Worm (Caenorhabditis elegans): ENCODE data around the gene cyn-17.
A peak's percentile ranks its signal among the peaks of the same experiment; 100 is the strongest.

cyn-17 gene

DNA sequence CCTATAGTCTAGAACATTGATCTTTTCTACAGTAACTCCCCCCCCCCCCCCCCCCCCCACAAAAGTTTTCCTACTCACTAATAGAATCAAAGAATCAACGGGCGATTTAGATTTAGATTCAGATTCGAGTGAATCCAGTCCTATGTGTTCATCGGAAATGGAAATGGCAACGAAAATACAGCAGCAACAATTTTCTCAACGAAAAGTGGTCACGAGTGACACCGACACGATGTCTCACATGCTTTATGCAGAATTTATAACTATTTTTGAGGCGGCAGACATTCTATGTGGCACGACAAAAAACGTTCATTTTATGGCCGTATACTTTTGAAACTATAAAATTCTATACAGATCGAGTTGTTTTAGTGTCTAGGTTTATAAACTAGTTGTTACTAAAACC lies 45.7 kb downstream of the cyn-17 start:
- TF ChIP-seq dmd-4 (tag; optimal IDR thresholded peaks at IDR 0.05; ENCODE audit: borderline replicate concordance) (no peak), ceh-48 (tag; optimal IDR thresholded peaks at IDR 0.05) (no peak), ceh-22 (tag; optimal IDR thresholded peaks at IDR 0.05) (no peak), eyg-1 (tag; optimal IDR thresholded peaks at IDR 0.05) (no peak), che-1 (tag; optimal IDR thresholded peaks at IDR 0.05) (no peak), unc-55 (GFP tag; optimal IDR thresholded peaks at IDR 0.05) (no peak), elt-2 (tag; optimal IDR thresholded peaks at IDR 0.05) (no peak), ama-1 (optimal IDR thresholded peaks at IDR 0.05) (no peak), pros-1 (tag; optimal IDR thresholded peaks at IDR 0.05) (no peak), syd-9 (tag; optimal IDR thresholded peaks at IDR 0.05) (no peak), madf-2 (tag; optimal IDR thresholded peaks at IDR 0.05) (no peak), mec-3 (tag; optimal IDR thresholded peaks at IDR 0.05; ENCODE audit: borderline replicate concordance) (no peak), nfya-1 (tag; optimal IDR thresholded peaks at IDR 0.05) (no peak), dve-1 (tag; optimal IDR thresholded peaks at IDR 0.05) (no peak), ceh-30 (tag; optimal IDR thresholded peaks at IDR 0.05) (no peak), pha-4 (tag; optimal IDR thresholded peaks at IDR 0.05) (no peak), pax-1 (tag; optimal IDR thresholded peaks at IDR 0.05) (no peak), K09A11.1 (tag; optimal IDR thresholded peaks at IDR 0.05; ENCODE audit: insufficient read depth) (no peak)

- TF ChIP-seq ets-4 (tag; optimal IDR thresholded peaks at IDR 0.05) (peak; percentile 3), tbx-2 (tag; optimal IDR thresholded peaks at IDR 0.05) (peak; percentile 39), ref-2 (tag; optimal IDR thresholded peaks at IDR 0.05) (peak; percentile 5), pag-3 (tag; optimal IDR thresholded peaks at IDR 0.05; ENCODE audit: borderline replicate concordance) (no peak), npax-4 (tag; optimal IDR thresholded peaks at IDR 0.05) (no peak), ceh-31 (tag; optimal IDR thresholded peaks at IDR 0.05) (peak; percentile 38), elt-2 (tag; optimal IDR thresholded peaks at IDR 0.05) (no peak), ceh-34 (tag; optimal IDR thresholded peaks at IDR 0.05) (peak; percentile 8), pha-2 (tag; optimal IDR thresholded peaks at IDR 0.05) (no peak), ceh-24 (tag; optimal IDR thresholded peaks at IDR 0.05) (no peak), nhr-232 (tag; optimal IDR thresholded peaks at IDR 0.05) (peak; percentile 14), nfya-1 (tag; optimal IDR thresholded peaks at IDR 0.05) (peak; percentile 20), dmd-4 (tag; optimal IDR thresholded peaks at IDR 0.05; ENCODE audit: borderline replicate concordance) (no peak), hlh-30 (tag; optimal IDR thresholded peaks at IDR 0.05; ENCODE audit: insufficient read depth) (peak; percentile 86), ceh-18 (tag; optimal IDR thresholded peaks at IDR 0.05) (peak; percentile 27), lin-11 (tag; optimal IDR thresholded peaks at IDR 0.05) (no peak), unc-42 (tag; optimal IDR thresholded peaks at IDR 0.05) (peak; percentile 23), madf-2 (tag; optimal IDR thresholded peaks at IDR 0.05) (no peak), gmeb-2 (tag; optimal IDR thresholded peaks at IDR 0.05) (no peak), F13H6.1 (tag; optimal IDR thresholded peaks at IDR 0.05) (peak; percentile 24), unc-3 (GFP tag; conservative IDR thresholded peaks at IDR 0.05) (0 out of 2 replicates have a peak, but pooled peaks have one; percentile 43), unc-3 (tag; optimal IDR thresholded peaks at IDR 0.05) (peak; percentile 6), pqm-1 (tag; optimal IDR thresholded peaks at IDR 0.05) (peak; percentile 39), dve-1 (tag; optimal IDR thresholded peaks at IDR 0.05) (no peak), ceh-22 (tag; optimal IDR thresholded peaks at IDR 0.05) (no peak), lim-6 (tag; optimal IDR thresholded peaks at IDR 0.05) (no peak)
Observed at ce11 chrV:5845669-5846189, 46.3 kb downstream of the cyn-17 start, which contains the start of gene F26F12.3. F26F12.3 (minus strand) TSS chrV:5845719.

DNA sequence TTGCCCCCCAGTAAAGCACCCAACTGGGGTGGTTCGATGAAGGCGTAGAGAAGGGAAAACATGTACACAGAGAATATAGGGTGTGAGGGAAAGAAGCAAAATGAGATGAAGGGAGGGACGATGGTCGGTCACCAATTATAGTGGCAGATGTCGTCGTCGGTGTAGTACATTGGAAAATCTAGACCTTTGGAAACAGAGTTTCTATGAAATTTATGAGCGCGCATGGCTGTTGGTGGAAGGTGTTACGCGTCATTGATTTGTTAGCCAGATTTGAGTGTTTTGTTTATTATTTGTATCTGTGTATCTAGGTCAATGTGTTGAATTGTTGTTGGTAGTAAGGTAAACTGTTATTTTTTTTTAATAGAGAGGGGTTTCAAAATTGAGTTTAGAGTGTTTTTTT lies 47.3 kb downstream of the cyn-17 start:
- TF ChIP-seq fkh-6 (tag; optimal IDR thresholded peaks at IDR 0.05) (peak; percentile 2), tbx-2 (tag; optimal IDR thresholded peaks at IDR 0.05) (peak; percentile 17), sox-2 (GFP tag; IDR thresholded peaks at IDR 0.05) (no peak), ceh-31 (tag; optimal IDR thresholded peaks at IDR 0.05) (peak; percentile 73), unc-42 (tag; optimal IDR thresholded peaks at IDR 0.05) (peak; percentile 30), fkh-10 (GFP tag; optimal IDR thresholded peaks at IDR 0.05) (no peak), ttx-3 (tag; optimal IDR thresholded peaks at IDR 0.05) (no peak), ceh-14 (tag; optimal IDR thresholded peaks at IDR 0.05) (no peak), ceh-34 (tag; optimal IDR thresholded peaks at IDR 0.05) (peak; percentile 1), ref-2 (tag; optimal IDR thresholded peaks at IDR 0.05) (peak; percentile 2), sdc-2 (tag; optimal IDR thresholded peaks at IDR 0.05) (no peak), ama-1 (optimal IDR thresholded peaks at IDR 0.05) (no peak), hlh-8 (tag; optimal IDR thresholded peaks at IDR 0.05) (no peak)

Measured in whole organism, late embryonic.